Worm (Caenorhabditis elegans): ENCODE data around the gene F39B3.7.

F39B3.7 gene

DNA sequence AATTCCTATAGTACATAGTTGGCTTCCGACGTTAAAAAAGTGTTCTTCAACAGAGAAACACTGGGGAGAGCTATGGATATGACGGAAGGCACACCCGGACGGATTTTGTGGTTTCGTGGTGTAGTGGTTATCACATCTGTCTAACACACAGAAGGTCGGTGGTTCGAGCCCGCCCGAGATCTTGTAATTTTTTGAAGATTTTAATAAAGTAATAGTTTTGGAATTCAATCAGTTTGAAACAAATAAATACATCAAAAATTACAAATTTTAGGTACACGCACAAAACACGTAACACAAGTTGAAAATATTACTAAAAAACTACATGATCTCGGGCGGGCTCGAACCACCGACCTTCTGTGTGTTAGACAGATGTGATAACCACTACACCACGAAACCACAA lies 43.9 kb upstream of the F39B3.7 start (continued):
- no peak for TF ChIP-seq lin-29 (GFP tag; IDR thresholded peaks at IDR 0.05)
- TF ChIP-seq zip-11 (GFP tag; IDR thresholded peaks at IDR 0.05): no peak
- TF ChIP-seq unc-62 (GFP tag; optimal IDR thresholded peaks at IDR 0.05 in 1 of 2): no peak
- TF ChIP-seq unc-62 (tag; optimal IDR thresholded peaks at IDR 0.05): no peak
- TF ChIP-seq Y105C5A.15 (GFP tag; IDR thresholded peaks at IDR 0.05): no peak
- 0 out of 2 replicates have a peak, but pooled peaks have one; percentile 54 for TF ChIP-seq tra-1 (GFP tag; IDR thresholded peaks at IDR 0.05)
- no peak for TF ChIP-seq pqm-1 (tag; optimal IDR thresholded peaks at IDR 0.05)
- peak; percentile 63 for TF ChIP-seq vab-7 (GFP tag; IDR thresholded peaks at IDR 0.05)
- TF ChIP-seq tag-97 (GFP tag; IDR thresholded peaks at IDR 0.05): no peak
- TF ChIP-seq set-16 (GFP tag; IDR thresholded peaks at IDR 0.05): no peak
- TF ChIP-seq F44E2.7 (GFP tag; IDR thresholded peaks at IDR 0.05): peak; percentile 64; the same call in 1 of the 2 replicates
- TF ChIP-seq nhr-6 (tag; optimal IDR thresholded peaks at IDR 0.05): no peak
- TF ChIP-seq nhr-10 (tag; optimal IDR thresholded peaks at IDR 0.05): no peak
- no peak for TF ChIP-seq nhr-48 (tag; optimal IDR thresholded peaks at IDR 0.05)
- peak; percentile 67; the same call in 1 of the 2 replicates for TF ChIP-seq ctbp-1 (GFP tag; IDR thresholded peaks at IDR 0.05)
- peak in 1 of 2 experiments; percentile 6 for TF ChIP-seq daf-16 (GFP tag; optimal IDR thresholded peaks at IDR 0.05)
- TF ChIP-seq daf-16 (tag; optimal IDR thresholded peaks at IDR 0.05): peak; percentile 27
- TF ChIP-seq hmg-1.1 (GFP tag; IDR thresholded peaks at IDR 0.05): peak; percentile 73; the same call in 1 of the 2 replicates
- no peak for TF ChIP-seq ztf-11 (tag; optimal IDR thresholded peaks at IDR 0.05)
- peak; percentile 33 for TF ChIP-seq dve-1 (tag; optimal IDR thresholded peaks at IDR 0.05; ENCODE audit: insufficient read depth)
- TF ChIP-seq D1046.2 (GFP tag; IDR thresholded peaks at IDR 0.05): no peak
- no peak for TF ChIP-seq F49E8.2 (tag; optimal IDR thresholded peaks at IDR 0.05; ENCODE audit: borderline replicate concordance)
- no peak for TF ChIP-seq spr-3 (GFP tag; optimal IDR thresholded peaks at IDR 0.05)
- TF ChIP-seq ceh-20 (GFP tag; IDR thresholded peaks at IDR 0.05): 0 out of 2 replicates have a peak, but pooled peaks have one; percentile 26
- TF ChIP-seq dmd-9 (GFP tag; IDR thresholded peaks at IDR 0.05): 0 out of 2 replicates have a peak, but pooled peaks have one; percentile 16
- TF ChIP-seq lin-39 (tag; optimal IDR thresholded peaks at IDR 0.05): no peak
- no peak for TF ChIP-seq egl-27 (tag; optimal IDR thresholded peaks at IDR 0.05)
- no peak for TF ChIP-seq ZK546.5 (tag; optimal IDR thresholded peaks at IDR 0.05)
- 0 out of 4 replicates have a peak, but pooled peaks of 1 of the 2 experiments have one; percentile 58 for TF ChIP-seq madf-5 (GFP tag; IDR thresholded peaks at IDR 0.05)
- TF ChIP-seq mxl-3 (GFP tag; optimal IDR thresholded peaks at IDR 0.05): no peak
- TF ChIP-seq nhr-76 (tag; optimal IDR thresholded peaks at IDR 0.05): no peak
- TF ChIP-seq T20F7.1 (GFP tag; optimal IDR thresholded peaks at IDR 0.05): no peak
- no peak for TF ChIP-seq ceh-28 (tag; optimal IDR thresholded peaks at IDR 0.05)
- TF ChIP-seq fkh-10 (GFP tag; optimal IDR thresholded peaks at IDR 0.05): no peak
- no peak for TF ChIP-seq mxl-2 (GFP tag; conservative IDR thresholded peaks at IDR 0.05)
- no peak for TF ChIP-seq ces-1 (GFP tag; optimal IDR thresholded peaks at IDR 0.05)
- no peak for TF ChIP-seq ama-1 (optimal IDR thresholded peaks at IDR 0.05)
- TF ChIP-seq nhr-77 (tag; optimal IDR thresholded peaks at IDR 0.05): no peak
- TF ChIP-seq lir-3 (tag; optimal IDR thresholded peaks at IDR 0.05): no peak
- no peak for TF ChIP-seq nhr-25 (tag; optimal IDR thresholded peaks at IDR 0.05; ENCODE audit: borderline replicate concordance, insufficient read depth)
- TF ChIP-seq lim-7 (GFP tag; IDR thresholded peaks at IDR 0.05): peak; percentile 78
- TF ChIP-seq F37D6.2 (tag; optimal IDR thresholded peaks at IDR 0.05): no peak
- no peak for TF ChIP-seq rbr-2 (tag; optimal IDR thresholded peaks at IDR 0.05)
- no peak for TF ChIP-seq nhr-41 (GFP tag; IDR thresholded peaks at IDR 0.05)
- no peak for TF ChIP-seq aly-2 (tag; optimal IDR thresholded peaks at IDR 0.05)
- TF ChIP-seq nhr-102 (tag; optimal IDR thresholded peaks at IDR 0.05): no peak
- no peak for TF ChIP-seq ZK337.2 (GFP tag; IDR thresholded peaks at IDR 0.05)
- no peak for TF ChIP-seq unc-39 (tag; optimal IDR thresholded peaks at IDR 0.05)
- no peak for TF ChIP-seq F10B5.3 (tag; optimal IDR thresholded peaks at IDR 0.05)
- TF ChIP-seq ceh-62 (tag; optimal IDR thresholded peaks at IDR 0.05): no peak
- no peak for TF ChIP-seq ceh-32 (tag; optimal IDR thresholded peaks at IDR 0.05; ENCODE audit: poor library complexity)
- TF ChIP-seq duxl-1 (tag; optimal IDR thresholded peaks at IDR 0.05; ENCODE audit: poor library complexity): no peak

Measured in whole organism, L4 larva.